Worm (Caenorhabditis elegans): ENCODE data around the gene szy-2.

ce11 chrIII:5419527-5419926 lies 48.5 kb upstream of the szy-2 start:
- no peak for TF ChIP-seq ref-1 (GFP tag; conservative IDR thresholded peaks at IDR 0.05)
- no peak for TF ChIP-seq ztf-29 (GFP tag; IDR thresholded peaks at IDR 0.05)
- TF ChIP-seq tab-1 (GFP tag; IDR thresholded peaks at IDR 0.05) = no peak
- no peak for TF ChIP-seq flt-1 (GFP tag; IDR thresholded peaks at IDR 0.05)
- no peak for TF ChIP-seq klf-2 (GFP tag; conservative IDR thresholded peaks at IDR 0.05)
- TF ChIP-seq cog-1 (tag; optimal IDR thresholded peaks at IDR 0.05) = no peak
